Worm (Caenorhabditis elegans): ENCODE results near the gene F43G6.7.

DNA sequence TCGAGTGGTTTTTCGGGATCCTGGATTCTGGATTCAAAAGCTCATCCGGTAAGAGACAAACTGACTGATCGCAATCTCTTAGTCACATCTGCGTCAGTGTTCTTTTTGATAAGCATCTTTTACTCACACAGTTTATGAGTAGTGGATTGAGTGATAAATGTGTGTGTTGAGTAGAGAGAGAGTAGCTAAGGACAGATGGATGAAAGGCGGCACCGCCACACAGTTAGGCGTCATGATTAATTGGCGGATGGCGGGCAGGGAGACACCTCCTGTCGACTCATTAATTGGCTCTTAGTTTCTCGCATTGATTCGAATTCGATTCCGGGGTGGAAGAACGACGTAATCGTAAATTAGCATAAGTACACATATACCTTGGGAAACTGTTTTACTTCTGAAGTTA is 16.2 kb upstream of the F43G6.7 start:
- no peak for TF ChIP-seq elt-1 (tag; optimal IDR thresholded peaks at IDR 0.05)
- TF ChIP-seq ama-1 (optimal IDR thresholded peaks at IDR 0.05), result no peak
- TF ChIP-seq egl-27 (tag; optimal IDR thresholded peaks at IDR 0.05), result no peak
- no peak for TF ChIP-seq hmg-11 (tag; optimal IDR thresholded peaks at IDR 0.05)

All from whole organism, L3 larva.